Fruit fly (Drosophila melanogaster) whole organism, adult: ENCODE results near the gene CG11598.

Experiments used
- CG14711 ChIP-seq: fragments of 200-800 bp; sonication (Bioruptor generic); optimal IDR thresholded peaks from 2 replicates; lab custom pipeline; 2018; ENCODE audit warnings: missing biosample characterization, mild to moderate bottlenecking, missing genetic modification characterization, moderate library complexity
- Clk ChIP-seq: fragments of 200-800 bp; sonication (Bioruptor generic); optimal IDR thresholded peaks from 2 replicates; lab custom pipeline; 2017; ENCODE audit warnings: missing biosample characterization, missing genetic modification characterization
- kay ChIP-seq: fragments of 200-800 bp; sonication (Bioruptor generic); peaks from one replicate; lab custom pipeline; 2016; ENCODE audit warnings: missing biosample characterization, missing genetic modification characterization, borderline replicate concordance
- ovo ChIP-seq: fragments of 200-800 bp; sonication (Bioruptor generic); optimal IDR thresholded peaks from 2 replicates; lab custom pipeline; 2016; ENCODE audit warnings: missing biosample characterization, missing genetic modification characterization
- pad ChIP-seq: fragments of 200-800 bp; sonication (Bioruptor generic); optimal IDR thresholded peaks from 3 replicates; lab custom pipeline; 2017; ENCODE audit warnings: missing biosample characterization, missing genetic modification characterization, mild to moderate bottlenecking, moderate library complexity, missing genetic modification reagents

dm6 chr3R:12637961-12638531, 3.3 kb downstream of the CG11598 start, which contains the start of gene CG11608:
- TF ChIP-seq kay (GFP tag; lab: Kevin White, UChicago) (peak; percentile 60), ovo (GFP tag; lab: Kevin White, UChicago) (no peak), pad (GFP tag; lab: Kevin White, UChicago) (no peak), CG14711 (tag; lab: Kevin White, UChicago) (no peak), Clk (no peak)
